Fruit fly (Drosophila melanogaster) whole organism, embryonic: Measurements from ENCODE around the gene CG15213.

Source experiments
- Adf1 ChIP-seq: fragments of 200-800 bp; sonication (Bioruptor generic); IDR thresholded peaks from 2 replicates; pipeline ENCODE4 v1.3.6; 2022; ENCODE audit warnings: missing biosample characterization, missing genetic modification characterization
- B-H1 ChIP-seq: fragments of 200-800 bp; sonication (Bioruptor generic); IDR thresholded peaks from 3 replicates; pipeline ENCODE4 v1.3.6; 2022; ENCODE audit warnings: missing biosample characterization, missing genetic modification characterization
- Bdp1 ChIP-seq: fragments of 200-800 bp; sonication (Bioruptor generic); optimal IDR thresholded peaks from 3 replicates; lab custom pipeline; 2016; ENCODE audit warnings: missing biosample characterization, missing genetic modification characterization
- CG11093 ChIP-seq: fragments of 200-800 bp; sonication (Bioruptor generic); IDR thresholded peaks from 3 replicates; pipeline ENCODE4 v1.3.6; 2022; ENCODE audit warnings: missing biosample characterization, missing genetic modification characterization
- CG12219 ChIP-seq: fragments of 200-800 bp; sonication (Bioruptor generic); optimal IDR thresholded peaks from 3 replicates; lab custom pipeline; 2018; ENCODE audit warnings: missing biosample characterization, mild to moderate bottlenecking, missing genetic modification characterization
- CG12236 ChIP-seq: fragments of 200-800 bp; sonication (Bioruptor generic); optimal IDR thresholded peaks from 2 replicates; lab custom pipeline; 2016; ENCODE audit warnings: missing biosample characterization, missing genetic modification characterization
- CG12299 ChIP-seq: fragments of 200-800 bp; sonication (Bioruptor generic); optimal IDR thresholded peaks from 2 replicates; lab custom pipeline; 2018; ENCODE audit warnings: missing biosample characterization, mild to moderate bottlenecking, missing genetic modification characterization
- CG16863 ChIP-seq: fragments of 200-800 bp; sonication (Bioruptor generic); optimal IDR thresholded peaks from 3 replicates; lab custom pipeline; 2016; ENCODE audit warnings: missing biosample characterization, missing genetic modification characterization
- CG17328 ChIP-seq: fragments of 200-800 bp; sonication (Bioruptor generic); IDR thresholded peaks from 2 replicates; pipeline ENCODE4 v1.3.6; 2022; ENCODE audit warnings: missing biosample characterization, missing genetic modification characterization
- CG17385 ChIP-seq: fragments of 200-800 bp; sonication (Bioruptor generic); optimal IDR thresholded peaks from 3 replicates; lab custom pipeline; 2018; ENCODE audit warnings: missing biosample characterization, mild to moderate bottlenecking, missing genetic modification characterization
- CG17912 ChIP-seq: fragments of 200-800 bp; sonication (Bioruptor generic); optimal IDR thresholded peaks from 2 replicates; lab custom pipeline; 2018; ENCODE audit warnings: missing biosample characterization, mild to moderate bottlenecking, missing genetic modification characterization
- CG2129 ChIP-seq: fragments of 200-800 bp; sonication (Bioruptor generic); IDR thresholded peaks from 2 replicates; pipeline ENCODE4 v1.3.6; 2022; ENCODE audit warnings: missing biosample characterization, missing genetic modification characterization; ENCODE audit not compliant: partially characterized antibody
- CG30403 ChIP-seq: fragments of 200-800 bp; sonication (Bioruptor generic); optimal IDR thresholded peaks from 3 replicates; lab custom pipeline; 2016; ENCODE audit warnings: missing biosample characterization, missing genetic modification characterization
- CG3065 ChIP-seq: fragments of 200-800 bp; sonication (Bioruptor generic); optimal IDR thresholded peaks from 2 replicates; lab custom pipeline; 2016; ENCODE audit warnings: missing biosample characterization, missing genetic modification characterization
- CG32767 ChIP-seq: fragments of 200-800 bp; sonication (Bioruptor generic); IDR thresholded peaks from 2 replicates; pipeline ENCODE4 v1.3.6; 2022; ENCODE audit warnings: missing biosample characterization, missing genetic modification characterization
- CG4730 ChIP-seq: fragments of 200-800 bp; sonication (Bioruptor generic); IDR thresholded peaks from 2 replicates; pipeline ENCODE4 v1.3.6; 2022; ENCODE audit warnings: missing biosample characterization, missing genetic modification characterization
- CG4820 ChIP-seq: fragments of 200-800 bp; sonication (Bioruptor generic); optimal IDR thresholded peaks from 3 replicates; lab custom pipeline; 2016; ENCODE audit warnings: missing biosample characterization, missing genetic modification characterization
- CG6765 ChIP-seq: fragments of 200-800 bp; sonication (Bioruptor generic); optimal IDR thresholded peaks from 3 replicates; lab custom pipeline; 2017; ENCODE audit warnings: missing biosample characterization, mild to moderate bottlenecking, missing genetic modification characterization
- CG6813 ChIP-seq: fragments of 200-800 bp; sonication (Bioruptor generic); optimal IDR thresholded peaks from 2 replicates; lab custom pipeline; 2017; ENCODE audit warnings: missing biosample characterization, missing genetic modification characterization, mild to moderate bottlenecking, moderate library complexity, missing genetic modification reagents
- CG8089 ChIP-seq: fragments of 200-800 bp; sonication (Bioruptor generic); optimal IDR thresholded peaks from 3 replicates; lab custom pipeline; 2016; ENCODE audit warnings: missing biosample characterization, missing genetic modification characterization
- CG9215 ChIP-seq: fragments of 200-800 bp; sonication (Bioruptor generic); IDR thresholded peaks from 2 replicates; pipeline ENCODE4 v1.3.6; 2022; ENCODE audit warnings: missing biosample characterization, missing genetic modification characterization
- Dip3 ChIP-seq: fragments of 200-800 bp; sonication (Bioruptor generic); optimal IDR thresholded peaks from 3 replicates; lab custom pipeline; 2016; ENCODE audit warnings: missing biosample characterization, missing genetic modification characterization
- Dll ChIP-seq: fragments of 200-800 bp; sonication (Bioruptor generic); IDR thresholded peaks from 4 replicates; pipeline ENCODE4 v1.3.6; 2022; ENCODE audit warnings: missing biosample characterization, missing genetic modification characterization; ENCODE audit not compliant: partially characterized antibody
- Dref ChIP-seq: fragments of 200-800 bp; sonication (Bioruptor generic); IDR thresholded peaks from 2 replicates; pipeline ENCODE4 v1.3.6; 2022; ENCODE audit warnings: missing biosample characterization, missing genetic modification characterization
- E2f2 ChIP-seq: fragments of 200-800 bp; sonication (Bioruptor generic); IDR thresholded peaks from 2 replicates; pipeline ENCODE4 v1.3.6; 2022; ENCODE audit warnings: missing biosample characterization, missing genetic modification characterization
- Gug ChIP-seq: fragments of 200-800 bp; sonication (Bioruptor generic); IDR thresholded peaks from 4 replicates; pipeline ENCODE4 v1.3.6; 2022; ENCODE audit warnings: missing biosample characterization, missing genetic modification characterization
- H15 ChIP-seq: fragments of 200-800 bp; sonication (Bioruptor generic); IDR thresholded peaks from 3 replicates; pipeline ENCODE4 v1.3.6; 2022; ENCODE audit warnings: missing biosample characterization, missing genetic modification characterization
- H2.0 ChIP-seq: fragments of 200-800 bp; sonication (Bioruptor generic); IDR thresholded peaks from 2 replicates; pipeline ENCODE4 v1.3.6; 2022; ENCODE audit warnings: missing biosample characterization, missing genetic modification characterization
- Hsf ChIP-seq: fragments of 200-800 bp; sonication (Bioruptor generic); optimal IDR thresholded peaks from 3 replicates; lab custom pipeline; 2016; ENCODE audit warnings: missing biosample characterization, missing genetic modification characterization
- MESR4 ChIP-seq: fragments of 200-800 bp; sonication (Bioruptor generic); optimal IDR thresholded peaks from 2 replicates; lab custom pipeline; 2018; ENCODE audit warnings: missing biosample characterization, mild to moderate bottlenecking, missing genetic modification characterization, moderate library complexity
- NFAT ChIP-seq: fragments of 200-800 bp; sonication (Bioruptor generic); IDR thresholded peaks from 2 replicates; pipeline ENCODE4 v1.3.6; 2022; ENCODE audit warnings: missing biosample characterization, missing genetic modification characterization
- Oli ChIP-seq: fragments of 200-800 bp; sonication (Bioruptor generic); optimal IDR thresholded peaks from 2 replicates; lab custom pipeline; 2018; ENCODE audit warnings: missing biosample characterization, mild to moderate bottlenecking, missing genetic modification characterization, moderate library complexity
- Sox102F ChIP-seq: fragments of 200-800 bp; sonication (Bioruptor generic); optimal IDR thresholded peaks from 2 replicates; lab custom pipeline; 2018; ENCODE audit warnings: missing biosample characterization, mild to moderate bottlenecking, missing genetic modification characterization, moderate library complexity
- Usf ChIP-seq: fragments of 200-800 bp; sonication (Bioruptor generic); optimal IDR thresholded peaks from 2 replicates; lab custom pipeline; 2017; ENCODE audit warnings: missing genotype, missing biosample characterization, missing genetic modification characterization
- ac ChIP-seq: fragments of 200-800 bp; sonication (Bioruptor generic); optimal IDR thresholded peaks from 3 replicates; lab custom pipeline; 2017; ENCODE audit warnings: missing biosample characterization, mild to moderate bottlenecking, missing genetic modification characterization
- ap ChIP-seq: fragments of 200-800 bp; sonication (Bioruptor generic); IDR thresholded peaks from 2 replicates; pipeline ENCODE4 v1.3.6; 2022; ENCODE audit warnings: missing biosample characterization, missing genetic modification characterization
- bsh ChIP-seq, 2 experiments: fragments of 200-800 bp; sonication (Bioruptor generic); optimal IDR thresholded peaks; 2 replicates each; lab custom pipeline; 2017 to 2018; ENCODE audit warnings: mild to moderate bottlenecking in 2 of 2, missing biosample characterization in 2 of 2, missing genetic modification characterization in 2 of 2, moderate library complexity in 1 of 2
- croc ChIP-seq: fragments of 200-800 bp; sonication (Bioruptor generic); conservative IDR thresholded peaks from 3 replicates; pipeline ENCODE4 v1.3.6; 2022; ENCODE audit warnings: missing biosample characterization, missing genetic modification characterization
- cwo ChIP-seq: fragments of 200-800 bp; sonication (Bioruptor generic); optimal IDR thresholded peaks from 3 replicates; lab custom pipeline; 2017; ENCODE audit warnings: missing biosample characterization, missing genetic modification characterization, mild to moderate bottlenecking, moderate library complexity, missing genetic modification reagents
- danr ChIP-seq: fragments of 200-800 bp; sonication (Bioruptor generic); IDR thresholded peaks from 2 replicates; pipeline ENCODE4 v1.3.6; 2022; ENCODE audit warnings: missing biosample characterization, missing genetic modification characterization
- emc ChIP-seq: fragments of 200-800 bp; sonication (Bioruptor generic); optimal IDR thresholded peaks from 2 replicates; lab custom pipeline; 2016; ENCODE audit warnings: missing biosample characterization, missing genetic modification characterization
- eve ChIP-seq, 2 experiments: fragments of >200 bp; optimal IDR thresholded peaks; 2 replicates each; lab custom pipeline; 2017; ENCODE audit warnings: missing biosample characterization in 2 of 2, missing genetic modification characterization in 2 of 2
- fd102C ChIP-seq: fragments of 200-800 bp; sonication (Bioruptor generic); optimal IDR thresholded peaks from 2 replicates; lab custom pipeline; 2018; ENCODE audit warnings: missing biosample characterization, mild to moderate bottlenecking, missing genetic modification characterization, moderate library complexity
- fru ChIP-seq: fragments of >200 bp; optimal IDR thresholded peaks from 2 replicates; lab custom pipeline; 2017
- gt ChIP-seq: fragments of 200-800 bp; sonication (Bioruptor generic); IDR thresholded peaks from 2 replicates; pipeline ENCODE4 v1.3.6; 2022; ENCODE audit warnings: missing biosample characterization, missing genetic modification characterization
- insv ChIP-seq, 2 experiments: fragments of 200-800 bp; sonication (Bioruptor generic); optimal IDR thresholded peaks; 3 replicates each; lab custom pipeline; 2016 to 2018; ENCODE audit warnings: missing biosample characterization in 2 of 2, missing genetic modification characterization in 2 of 2
- lab ChIP-seq: fragments of 200-800 bp; sonication (Bioruptor generic); optimal IDR thresholded peaks from 3 replicates; lab custom pipeline; 2017; ENCODE audit warnings: missing biosample characterization, missing genetic modification characterization, mild to moderate bottlenecking, moderate library complexity, missing genetic modification reagents
- mam ChIP-seq: fragments of 200-800 bp; sonication (Bioruptor generic); optimal IDR thresholded peaks from 3 replicates; lab custom pipeline; 2016; ENCODE audit warnings: missing biosample characterization, missing genetic modification characterization
- nau ChIP-seq: fragments of 200-800 bp; sonication (Bioruptor generic); optimal IDR thresholded peaks from 3 replicates; lab custom pipeline; 2017; ENCODE audit warnings: missing biosample characterization, mild to moderate bottlenecking, missing genetic modification characterization, missing genetic modification reagents
- slp2 ChIP-seq: fragments of 200-800 bp; sonication (Bioruptor generic); optimal IDR thresholded peaks from 2 replicates; lab custom pipeline; 2016; ENCODE audit warnings: missing biosample characterization, missing genetic modification characterization
- tgo ChIP-seq: fragments of 200-800 bp; sonication (Bioruptor generic); IDR thresholded peaks from 3 replicates; pipeline ENCODE4 v1.3.6; 2022; ENCODE audit warnings: missing biosample characterization, missing genetic modification characterization
- vnd ChIP-seq: fragments of 200-800 bp; sonication (Bioruptor generic); IDR thresholded peaks from 3 replicates; pipeline ENCODE4 v1.3.6; 2022; ENCODE audit warnings: missing biosample characterization, missing genetic modification characterization; ENCODE audit not compliant: partially characterized antibody

CG15213 gene

dm6 chr3L:5152354-5152806, 19.4 kb upstream of the CG15213 start, which contains the start of the genes Gen and Srp54k (continued):
- TF ChIP-seq slp2, result no peak
- peak; percentile 25 for TF ChIP-seq Dip3 (GFP tag; lab: Kevin White, UChicago)
- peak; percentile 12 for TF ChIP-seq mam (GFP tag; lab: Kevin White, UChicago)
- no peak for TF ChIP-seq CG16863 (GFP tag; lab: Kevin White, UChicago)
- TF ChIP-seq Dll (GFP tag; lab: Robert Waterston, UW), result peak; percentile 48; the same call in 2 of the 4 replicates
- no peak for TF ChIP-seq ap
- no peak for TF ChIP-seq CG6765 (GFP tag; lab: Kevin White, UChicago)
- TF ChIP-seq CG2129, result no peak
- TF ChIP-seq cwo (GFP tag; lab: Kevin White, UChicago), result no peak
- TF ChIP-seq Hsf, result peak; percentile 55
- no peak for TF ChIP-seq ac (GFP tag; lab: Kevin White, UChicago)
- TF ChIP-seq CG32767 (GFP tag; lab: Robert Waterston, UW), result no peak
- TF ChIP-seq CG8089 (GFP tag; lab: Kevin White, UChicago), result no peak
- 0 out of 2 replicates have a peak, but pooled peaks have one; percentile 6 for TF ChIP-seq NFAT (GFP tag; lab: Robert Waterston, UW)
- TF ChIP-seq nau (GFP tag; lab: Kevin White, UChicago), result no peak
- TF ChIP-seq croc (GFP tag; lab: Robert Waterston, UW), result peak; percentile 38; the same call in 2 of the 3 replicates
- no peak for TF ChIP-seq Adf1 (GFP tag; lab: Robert Waterston, UW)
- no peak for TF ChIP-seq CG4820 (GFP tag; lab: Kevin White, UChicago)
- TF ChIP-seq emc, result no peak
- no peak for TF ChIP-seq Usf
- peak; percentile 64 for TF ChIP-seq tgo (GFP tag; lab: Robert Waterston, UW)
- no peak for TF ChIP-seq CG3065 (GFP tag; lab: Kevin White, UChicago)
- peak in 1 of 2 experiments; percentile 5 for TF ChIP-seq bsh (GFP tag; optimal IDR thresholded peaks at IDR 0.05; lab: Kevin White, UChicago)
- TF ChIP-seq fru (lab: Kevin White, UChicago), result no peak
- no peak for TF ChIP-seq CG17328 (GFP tag; lab: Robert Waterston, UW)
- peak; percentile 95 for TF ChIP-seq MESR4 (GFP tag; lab: Kevin White, UChicago)
- peak; percentile 97 for TF ChIP-seq CG17385 (GFP tag; lab: Kevin White, UChicago)
- TF ChIP-seq CG6813, result no peak
- TF ChIP-seq E2f2 (GFP tag; lab: Robert Waterston, UW), result peak; percentile 81
- TF ChIP-seq CG11093 (GFP tag; lab: Robert Waterston, UW), result no peak
- TF ChIP-seq vnd, result no peak
- no peak for TF ChIP-seq danr (GFP tag; lab: Robert Waterston, UW)
- no peak for TF ChIP-seq CG4730 (GFP tag; lab: Robert Waterston, UW)
- TF ChIP-seq lab (GFP tag; lab: Kevin White, UChicago), result no peak
- TF ChIP-seq CG9215 (GFP tag; lab: Robert Waterston, UW), result no peak
- no peak for TF ChIP-seq CG12299 (tag; lab: Kevin White, UChicago)
- TF ChIP-seq CG12219 (GFP tag; lab: Kevin White, UChicago), result no peak
- TF ChIP-seq Bdp1 (GFP tag; lab: Kevin White, UChicago), result no peak
- peak; percentile 7 for TF ChIP-seq Oli (tag; lab: Kevin White, UChicago)
- TF ChIP-seq Gug (GFP tag; lab: Robert Waterston, UW), result no peak
- peak; percentile 17 for TF ChIP-seq CG17912 (GFP tag; lab: Kevin White, UChicago)
- TF ChIP-seq H15 (GFP tag; lab: Robert Waterston, UW), result no peak
- TF ChIP-seq H2.0 (GFP tag; lab: Robert Waterston, UW), result 0 out of 2 replicates have a peak, but pooled peaks have one; percentile 6
- no peak for TF ChIP-seq gt (GFP tag; lab: Robert Waterston, UW)
- TF ChIP-seq CG12236 (GFP tag; lab: Kevin White, UChicago), result no peak
- peak; percentile 85 for TF ChIP-seq Dref
- TF ChIP-seq B-H1 (GFP tag; lab: Robert Waterston, UW), result no peak
- peak in 1 of 2 experiments; percentile 75 for TF ChIP-seq insv (GFP tag; optimal IDR thresholded peaks at IDR 0.05; lab: Kevin White, UChicago)
- TF ChIP-seq eve (GFP tag; optimal IDR thresholded peaks at IDR 0.05; lab: Kevin White, UChicago), result no peak
- TF ChIP-seq fd102C (GFP tag; lab: Kevin White, UChicago), result no peak
- TF ChIP-seq Sox102F (GFP tag; lab: Kevin White, UChicago), result no peak
- no peak for TF ChIP-seq CG30403 (GFP tag; lab: Kevin White, UChicago)
